Fruit fly (Drosophila melanogaster) whole organism, embryonic: ENCODE data around the gene Hsp110.

Source experiments
- Antp ChIP-seq: fragments of 200-800 bp; sonication (Bioruptor generic); optimal IDR thresholded peaks from 3 replicates; lab custom pipeline; 2016; ENCODE audit warnings: missing biosample characterization, missing genetic modification characterization
- Atf-2 ChIP-seq: fragments of 200-800 bp; sonication (Bioruptor generic); optimal IDR thresholded peaks from 2 replicates; lab custom pipeline; 2016; ENCODE audit warnings: missing biosample characterization, missing genetic modification characterization
- CG10209 ChIP-seq: fragments of 200-800 bp; sonication (Bioruptor generic); optimal IDR thresholded peaks from 3 replicates; lab custom pipeline; 2017; ENCODE audit warnings: missing biosample characterization, mild to moderate bottlenecking, missing genetic modification characterization, missing genetic modification reagents
- CG10321 ChIP-seq: fragments of 200-800 bp; sonication (Bioruptor generic); IDR thresholded peaks from 2 replicates; pipeline ENCODE4 v1.3.6; 2022; ENCODE audit warnings: missing biosample characterization, missing genetic modification characterization
- CG10462 ChIP-seq: fragments of 200-800 bp; sonication (Bioruptor generic); optimal IDR thresholded peaks from 2 replicates; lab custom pipeline; 2016; ENCODE audit warnings: missing biosample characterization, missing genetic modification characterization
- CG11456 ChIP-seq: fragments of 200-800 bp; sonication (Bioruptor generic); IDR thresholded peaks from 3 replicates; pipeline ENCODE4 v1.3.6; 2022; ENCODE audit warnings: missing biosample characterization, missing genetic modification characterization
- CG12744 ChIP-seq: fragments of 200-800 bp; sonication (Bioruptor generic); optimal IDR thresholded peaks from 2 replicates; lab custom pipeline; 2016; ENCODE audit warnings: missing biosample characterization, missing genetic modification characterization
- CG15073 ChIP-seq: fragments of 200-800 bp; sonication (Bioruptor generic); optimal IDR thresholded peaks from 2 replicates; lab custom pipeline; 2016; ENCODE audit warnings: missing biosample characterization, missing genetic modification characterization
- CG15479 ChIP-seq: fragments of 200-800 bp; sonication (Bioruptor generic); optimal IDR thresholded peaks from 3 replicates; lab custom pipeline; 2019; ENCODE audit warnings: missing biosample characterization, mild to moderate bottlenecking, missing genetic modification characterization, moderate library complexity
- CG1602 ChIP-seq: fragments of 200-800 bp; sonication (Bioruptor generic); optimal IDR thresholded peaks from 3 replicates; lab custom pipeline; 2016; ENCODE audit warnings: missing biosample characterization, missing genetic modification characterization
- CG17359 ChIP-seq: fragments of 200-800 bp; sonication (Bioruptor generic); optimal IDR thresholded peaks from 3 replicates; lab custom pipeline; 2018; ENCODE audit warnings: missing biosample characterization, mild to moderate bottlenecking, missing genetic modification characterization, moderate library complexity
- CG17612 ChIP-seq: fragments of 200-800 bp; sonication (Bioruptor generic); IDR thresholded peaks from 2 replicates; pipeline ENCODE4 v1.3.6; 2022; ENCODE audit warnings: missing biosample characterization, missing genetic modification characterization
- CG18476 ChIP-seq: fragments of 200-800 bp; sonication (Bioruptor generic); optimal IDR thresholded peaks from 2 replicates; lab custom pipeline; 2016; ENCODE audit warnings: missing biosample characterization, mild to moderate bottlenecking, missing genetic modification characterization
- CG3163 ChIP-seq: fragments of 200-800 bp; sonication (Bioruptor generic); optimal IDR thresholded peaks from 3 replicates; lab custom pipeline; 2016; ENCODE audit warnings: missing biosample characterization, missing genetic modification characterization
- CG32767 ChIP-seq: fragments of 200-800 bp; sonication (Bioruptor generic); IDR thresholded peaks from 2 replicates; pipeline ENCODE4 v1.3.6; 2022; ENCODE audit warnings: missing biosample characterization, missing genetic modification characterization
- CG33213 ChIP-seq: fragments of 200-800 bp; sonication (Bioruptor generic); optimal IDR thresholded peaks from 3 replicates; lab custom pipeline; 2016; ENCODE audit warnings: missing biosample characterization, missing genetic modification characterization
- CG34422 ChIP-seq: fragments of 200-800 bp; sonication (Bioruptor generic); IDR thresholded peaks from 3 replicates; pipeline ENCODE4 v1.3.6; 2022; ENCODE audit warnings: missing biosample characterization, missing genetic modification characterization
- CG3838 ChIP-seq: fragments of 200-800 bp; sonication (Bioruptor generic); optimal IDR thresholded peaks from 3 replicates; lab custom pipeline; 2016; ENCODE audit warnings: missing biosample characterization, missing genetic modification characterization
- CG7786 ChIP-seq: fragments of 200-800 bp; sonication (Bioruptor generic); optimal IDR thresholded peaks from 2 replicates; lab custom pipeline; 2016; ENCODE audit warnings: missing biosample characterization, missing genetic modification characterization
- CG8924 ChIP-seq: fragments of 200-800 bp; optimal IDR thresholded peaks from 3 replicates; lab custom pipeline; 2019; ENCODE audit warnings: missing biosample characterization, mild to moderate bottlenecking, missing genetic modification characterization, moderate library complexity
- CG9797 ChIP-seq: fragments of 200-800 bp; sonication (Bioruptor generic); optimal IDR thresholded peaks from 3 replicates; lab custom pipeline; 2018; ENCODE audit warnings: missing biosample characterization, mild to moderate bottlenecking, missing genetic modification characterization
- CG9876 ChIP-seq: fragments of 200-800 bp; sonication (Bioruptor generic); optimal IDR thresholded peaks from 2 replicates; lab custom pipeline; 2016; ENCODE audit warnings: missing biosample characterization, missing genetic modification characterization
- D ChIP-seq, 2 experiments: fragments of 200-800 bp in 1 of 2; fragments of >200 bp in 1 of 2; sonication (Bioruptor generic) in 1 of 2; optimal IDR thresholded peaks; 2 replicates in 1 of 2; 3 replicates in 1 of 2; lab custom pipeline; 2017; ENCODE audit warnings: mild to moderate bottlenecking in 1 of 2, missing biosample characterization in 1 of 2, missing genetic modification characterization in 1 of 2, missing genetic modification reagents in 1 of 2
- Dip2 ChIP-seq: fragments of 200-800 bp; sonication (Bioruptor generic); IDR thresholded peaks from 2 replicates; pipeline ENCODE4 v1.3.6; 2022; ENCODE audit warnings: missing biosample characterization, missing genetic modification characterization
- Dp ChIP-seq: fragments of 200-800 bp; sonication (Bioruptor generic); optimal IDR thresholded peaks from 2 replicates; lab custom pipeline; 2018; ENCODE audit warnings: missing biosample characterization, mild to moderate bottlenecking, missing genetic modification characterization, moderate library complexity
- HLH54F ChIP-seq: fragments of 200-800 bp; sonication (Bioruptor generic); optimal IDR thresholded peaks from 3 replicates; lab custom pipeline; 2016; ENCODE audit warnings: missing biosample characterization, missing genetic modification characterization
- HmgD ChIP-seq: fragments of 200-800 bp; sonication (Bioruptor generic); optimal IDR thresholded peaks from 3 replicates; lab custom pipeline; 2016; ENCODE audit warnings: missing biosample characterization, missing genetic modification characterization
- Lim3 ChIP-seq: fragments of 200-800 bp; sonication (Bioruptor generic); IDR thresholded peaks from 2 replicates; pipeline ENCODE4 v1.3.6; 2022; ENCODE audit warnings: missing biosample characterization, missing genetic modification characterization
- Optix ChIP-seq: fragments of 200-800 bp; sonication (Bioruptor generic); IDR thresholded peaks from 3 replicates; pipeline ENCODE4 v1.3.6; 2022; ENCODE audit warnings: missing biosample characterization, missing genetic modification characterization
- Side ChIP-seq: fragments of 200-800 bp; sonication (Bioruptor generic); optimal IDR thresholded peaks from 2 replicates; lab custom pipeline; 2016; ENCODE audit warnings: missing biosample characterization, missing genetic modification characterization
- bbx ChIP-seq: fragments of 200-800 bp; sonication (Bioruptor generic); IDR thresholded peaks from 2 replicates; pipeline ENCODE4 v1.3.6; 2022; ENCODE audit warnings: missing biosample characterization, missing genetic modification characterization; ENCODE audit not compliant: partially characterized antibody
- br ChIP-seq: fragments of >200 bp; optimal IDR thresholded peaks from 2 replicates; lab custom pipeline; 2017
- caup ChIP-seq: fragments of 200-800 bp; sonication (Bioruptor generic); optimal IDR thresholded peaks from 3 replicates; lab custom pipeline; 2017; ENCODE audit warnings: missing biosample characterization, mild to moderate bottlenecking, missing genetic modification characterization, moderate library complexity; ENCODE audit not compliant: severe bottlenecking
- dan ChIP-seq: fragments of 200-800 bp; sonication (Bioruptor generic); IDR thresholded peaks from 2 replicates; pipeline ENCODE4 v1.3.6; 2022; ENCODE audit warnings: missing biosample characterization, missing genetic modification characterization
- fd3F ChIP-seq: fragments of 200-800 bp; sonication (Bioruptor generic); optimal IDR thresholded peaks from 2 replicates; lab custom pipeline; 2018; ENCODE audit warnings: missing biosample characterization, mild to moderate bottlenecking, missing genetic modification characterization, moderate library complexity
- gcm ChIP-seq: fragments of 200-800 bp; sonication (Bioruptor generic); optimal IDR thresholded peaks from 2 replicates; lab custom pipeline; 2019; ENCODE audit warnings: missing biosample characterization, mild to moderate bottlenecking, missing genetic modification characterization, moderate library complexity
- gem ChIP-seq: fragments of 200-800 bp; sonication (Bioruptor generic); optimal IDR thresholded peaks from 2 replicates; lab custom pipeline; 2019; ENCODE audit warnings: missing biosample characterization, mild to moderate bottlenecking, missing genetic modification characterization, moderate library complexity
- jigr1 ChIP-seq: fragments of 200-800 bp; sonication (Bioruptor generic); IDR thresholded peaks from 3 replicates; pipeline ENCODE4 v1.3.6; 2022; ENCODE audit warnings: missing biosample characterization, missing genetic modification characterization
- nau ChIP-seq: fragments of 200-800 bp; sonication (Bioruptor generic); optimal IDR thresholded peaks from 3 replicates; lab custom pipeline; 2017; ENCODE audit warnings: missing biosample characterization, mild to moderate bottlenecking, missing genetic modification characterization, missing genetic modification reagents
- oc ChIP-seq: fragments of 200-800 bp; sonication (Bioruptor generic); optimal IDR thresholded peaks from 2 replicates; lab custom pipeline; 2018; ENCODE audit warnings: missing biosample characterization, mild to moderate bottlenecking, missing genetic modification characterization, moderate library complexity
- onecut ChIP-seq: fragments of 200-800 bp; sonication (Bioruptor generic); IDR thresholded peaks from 2 replicates; pipeline ENCODE4 v1.3.6; 2022; ENCODE audit warnings: missing biosample characterization, missing genetic modification characterization
- org-1 ChIP-seq: fragments of 200-800 bp; sonication (Bioruptor generic); optimal IDR thresholded peaks from 2 replicates; lab custom pipeline; 2017; ENCODE audit warnings: missing biosample characterization, missing genetic modification characterization
- pum ChIP-seq: fragments of 200-800 bp; sonication (Bioruptor generic); optimal IDR thresholded peaks from 2 replicates; lab custom pipeline; 2016; ENCODE audit warnings: missing biosample characterization, missing genetic modification characterization
- run ChIP-seq: fragments of 200-800 bp; sonication (Bioruptor generic); optimal IDR thresholded peaks from 3 replicates; lab custom pipeline; 2018; ENCODE audit warnings: missing biosample characterization, mild to moderate bottlenecking, missing genetic modification characterization
- scrt ChIP-seq: fragments of 200-800 bp; sonication (Bioruptor generic); optimal IDR thresholded peaks from 2 replicates; lab custom pipeline; 2018; ENCODE audit warnings: missing biosample characterization, mild to moderate bottlenecking, missing genetic modification characterization, moderate library complexity
- sens ChIP-seq: fragments of 200-800 bp; sonication (Bioruptor generic); peaks from one replicate; lab custom pipeline; 2016; ENCODE audit warnings: missing biosample characterization, missing genetic modification characterization
- twi ChIP-seq: fragments of 200-800 bp; optimal IDR thresholded peaks from 2 replicates; lab custom pipeline; 2019; ENCODE audit warnings: missing biosample characterization, mild to moderate bottlenecking, missing genetic modification characterization, moderate library complexity
- wor ChIP-seq: fragments of 200-800 bp; sonication (Bioruptor generic); IDR thresholded peaks from 2 replicates; pipeline ENCODE4 v1.3.6; 2022; ENCODE audit warnings: missing biosample characterization, missing genetic modification characterization
- zen2 ChIP-seq: fragments of 200-800 bp; sonication (Bioruptor generic); IDR thresholded peaks from 3 replicates; pipeline ENCODE4 v1.3.6; 2022; ENCODE audit warnings: missing biosample characterization, missing genetic modification characterization; ENCODE audit not compliant: partially characterized antibody

The Hsp110 gene

dm6 chr3L:14031171-14032126, 5.4 kb upstream of the Hsp110 start, which contains the start of the genes CG6650 and endos (continued):
- no peak for TF ChIP-seq CG10209
- TF ChIP-seq caup (GFP tag; lab: Kevin White, UChicago), result peak; percentile 37
- peak; percentile 10 for TF ChIP-seq pum (GFP tag; lab: Kevin White, UChicago)
- TF ChIP-seq CG17612 (GFP tag; lab: Robert Waterston, UW), result no peak
- TF ChIP-seq jigr1 (GFP tag; lab: Robert Waterston, UW), result peak; percentile 56; the same call in 1 of the 3 replicates
- no peak for TF ChIP-seq CG12744
- no peak for TF ChIP-seq fd3F (GFP tag; lab: Kevin White, UChicago)
- TF ChIP-seq onecut (GFP tag; lab: Robert Waterston, UW), result no peak
- TF ChIP-seq HmgD (GFP tag; lab: Kevin White, UChicago), result no peak
- TF ChIP-seq Lim3, result no peak
- peak; percentile 7 for TF ChIP-seq gcm (GFP tag; lab: Kevin White, UChicago)
- TF ChIP-seq CG9797, result peak; percentile 32
- TF ChIP-seq Antp (GFP tag; lab: Kevin White, UChicago), result no peak
- no peak for TF ChIP-seq CG1602 (GFP tag; lab: Kevin White, UChicago)
- TF ChIP-seq org-1 (GFP tag; lab: Kevin White, UChicago), result no peak
- peak; percentile 53 for TF ChIP-seq gem (tag; lab: Kevin White, UChicago)
- no peak for TF ChIP-seq CG3838
- no peak for TF ChIP-seq run (tag; lab: Kevin White, UChicago)
- TF ChIP-seq CG15479 (GFP tag; lab: Kevin White, UChicago), result peak; percentile 49
- TF ChIP-seq Side (GFP tag; lab: Kevin White, UChicago), result no peak
- no peak for TF ChIP-seq CG9876 (GFP tag; lab: Kevin White, UChicago)
- TF ChIP-seq HLH54F (GFP tag; lab: Kevin White, UChicago), result peak; percentile 4
- TF ChIP-seq br (lab: Kevin White, UChicago), result no peak
- peak; percentile 39; the same call in 1 of the 3 replicates for TF ChIP-seq CG11456 (GFP tag; lab: Robert Waterston, UW)
- TF ChIP-seq CG10321 (GFP tag; lab: Robert Waterston, UW), result no peak
- peak; percentile 50 for TF ChIP-seq CG18476 (GFP tag; lab: Kevin White, UChicago)
- peak; percentile 75 for TF ChIP-seq sens (GFP tag; lab: Kevin White, UChicago)
- 0 out of 3 replicates have a peak, but pooled peaks have one; percentile 30 for TF ChIP-seq CG34422
- TF ChIP-seq CG7786 (GFP tag; lab: Kevin White, UChicago), result no peak
- TF ChIP-seq twi (tag; lab: Kevin White, UChicago), result no peak
- TF ChIP-seq CG8924 (tag; lab: Kevin White, UChicago), result peak; percentile 23
- TF ChIP-seq CG32767 (GFP tag; lab: Robert Waterston, UW), result no peak
- TF ChIP-seq CG10462 (GFP tag; lab: Kevin White, UChicago), result no peak
- TF ChIP-seq D (optimal IDR thresholded peaks at IDR 0.05; lab: Kevin White, UChicago), result no peak
- no peak for TF ChIP-seq D (GFP tag; optimal IDR thresholded peaks at IDR 0.05; lab: Kevin White, UChicago)
- TF ChIP-seq Dip2 (GFP tag; lab: Robert Waterston, UW), result no peak
- no peak for TF ChIP-seq dan (GFP tag; lab: Robert Waterston, UW)
- TF ChIP-seq CG15073 (GFP tag; lab: Kevin White, UChicago), result no peak
- TF ChIP-seq scrt (GFP tag; lab: Kevin White, UChicago), result no peak
- TF ChIP-seq bbx, result peak; percentile 71
- peak; percentile 19 for TF ChIP-seq zen2 (GFP tag; lab: Robert Waterston, UW)
- no peak for TF ChIP-seq CG3163
- no peak for TF ChIP-seq oc (tag; lab: Kevin White, UChicago)
- no peak for TF ChIP-seq nau (GFP tag; lab: Kevin White, UChicago)
- TF ChIP-seq Atf-2 (GFP tag; lab: Kevin White, UChicago), result no peak
- no peak for TF ChIP-seq wor (GFP tag; lab: Robert Waterston, UW)
- peak; percentile 50 for TF ChIP-seq Dp (GFP tag; lab: Kevin White, UChicago)
- no peak for TF ChIP-seq CG17359 (tag; lab: Kevin White, UChicago)
- no peak for TF ChIP-seq CG33213
- no peak for TF ChIP-seq Optix
